Fruit fly (Drosophila melanogaster) whole organism: ENCODE measurements around the gene zfh2.

Experiments used
- CG8478 ChIP-seq: fragments of >200 bp; optimal IDR thresholded peaks from 2 replicates; lab custom pipeline; 2018; ENCODE audit warnings: inconsistent platforms
- Dll ChIP-seq: fragments of >200 bp; optimal IDR thresholded peaks from 2 replicates; lab custom pipeline; 2017
- EcR ChIP-seq, 2 experiments: fragments of >200 bp; optimal IDR thresholded peaks; 2 replicates each; lab custom pipeline; 2017; ENCODE audit warnings: missing biosample characterization in 2 of 2, missing genetic modification characterization in 2 of 2, missing genetic modification reagents in 2 of 2
- pan ChIP-seq: fragments of >200 bp; optimal IDR thresholded peaks from 2 replicates; lab custom pipeline; 2017
- psq ChIP-seq: fragments of >200 bp; optimal IDR thresholded peaks from 2 replicates; lab custom pipeline; 2017
- usp ChIP-seq: fragments of >200 bp; optimal IDR thresholded peaks from 2 replicates; lab custom pipeline; 2017; ENCODE audit warnings: missing biosample characterization, missing genetic modification characterization, mixed read lengths

dm6 chr4:567285-567684, 65.7 kb downstream of the zfh2 start:
- no peak for TF ChIP-seq CG8478
- no peak for TF ChIP-seq psq
- no peak for TF ChIP-seq EcR (GFP tag; optimal IDR thresholded peaks at IDR 0.05; lab: Kevin White, UChicago)
- no peak for TF ChIP-seq pan (lab: Kevin White, UChicago)
- no peak for TF ChIP-seq Dll (lab: Kevin White, UChicago)
- no peak for TF ChIP-seq usp (GFP tag; lab: Kevin White, UChicago)
